Fruit fly (Drosophila melanogaster) whole organism, wandering third instar larva: Measurements from ENCODE around the gene CG6766.
A peak's percentile ranks its signal among the peaks of the same experiment; 100 is the strongest.

ENCODE experiments used
- Abd-B ChIP-seq: fragments of >200 bp; optimal IDR thresholded peaks from 2 replicates; lab custom pipeline; 2017; ENCODE audit warnings: missing biosample characterization, missing genetic modification characterization
- CG32264 ChIP-seq: fragments of 200-800 bp; sonication (Bioruptor generic); optimal IDR thresholded peaks from 2 replicates; lab custom pipeline; 2016; ENCODE audit warnings: missing biosample characterization, missing genetic modification characterization
- CG9705 ChIP-seq: fragments of 200-800 bp; sonication (Bioruptor generic); optimal IDR thresholded peaks from 2 replicates; lab custom pipeline; 2018; ENCODE audit warnings: missing biosample characterization, mild to moderate bottlenecking, missing genetic modification characterization
- CrebA ChIP-seq: fragments of 200-800 bp; sonication (Bioruptor generic); optimal IDR thresholded peaks from 2 replicates; lab custom pipeline; 2016; ENCODE audit warnings: missing biosample characterization, mild to moderate bottlenecking, missing genetic modification characterization, borderline replicate concordance
- Dfd ChIP-seq: fragments of >200 bp; optimal IDR thresholded peaks from 2 replicates; lab custom pipeline; 2017; ENCODE audit warnings: missing biosample characterization, missing genetic modification characterization
- Dif ChIP-seq: fragments of 200-275, 200-300 bp; sonication (Bioruptor generic); optimal IDR thresholded peaks from 2 replicates; lab custom pipeline; 2018; ENCODE audit warnings: missing biosample characterization, missing genetic modification characterization; ENCODE audit not compliant: partially characterized antibody
- GATAd ChIP-seq: sonication (Bioruptor generic); optimal IDR thresholded peaks from 2 replicates; lab custom pipeline; 2016; ENCODE audit warnings: missing biosample characterization, missing genetic modification characterization
- HLH106 ChIP-seq: fragments of 200-800 bp; optimal IDR thresholded peaks from 3 replicates; lab custom pipeline; 2019; ENCODE audit warnings: missing biosample characterization, mild to moderate bottlenecking, missing genetic modification characterization, moderate library complexity
- Hnf4 ChIP-seq: fragments of 200-800 bp; sonication (Bioruptor generic); optimal IDR thresholded peaks from 2 replicates; lab custom pipeline; 2016; ENCODE audit warnings: missing biosample characterization, mild to moderate bottlenecking, missing genetic modification characterization
- Hr78 ChIP-seq: fragments of >200 bp; optimal IDR thresholded peaks from 2 replicates; lab custom pipeline; 2017; ENCODE audit warnings: missing biosample characterization, missing genetic modification characterization
- Hr83 ChIP-seq: fragments of 200-300 bp; sonication (Bioruptor generic); optimal IDR thresholded peaks from 2 replicates; lab custom pipeline; 2016; ENCODE audit warnings: missing biosample characterization, mild to moderate bottlenecking, missing genetic modification characterization, moderate library complexity; ENCODE audit not compliant: poor library complexity, severe bottlenecking
- Jra ChIP-seq: sonication (Bioruptor generic); optimal IDR thresholded peaks from 2 replicates; lab custom pipeline; 2016; ENCODE audit warnings: missing biosample characterization, missing genetic modification characterization
- Mio ChIP-seq: sonication (Bioruptor generic); optimal IDR thresholded peaks from 2 replicates; lab custom pipeline; 2016; ENCODE audit warnings: missing biosample characterization, missing genetic modification characterization
- Myc ChIP-seq: fragments of >200 bp; optimal IDR thresholded peaks from 2 replicates; lab custom pipeline; 2017
- N ChIP-seq: fragments of >200 bp; optimal IDR thresholded peaks from 2 replicates; lab custom pipeline; 2018; ENCODE audit warnings: missing biosample characterization, missing external identifiers, missing genetic modification characterization
- OdsH ChIP-seq: fragments of 200-800 bp; sonication (Bioruptor generic); optimal IDR thresholded peaks from 2 replicates; lab custom pipeline; 2016; ENCODE audit warnings: missing biosample characterization, mild to moderate bottlenecking, missing genetic modification characterization
- Rel ChIP-seq, 2 experiments: fragments of 200-800 bp; sonication (Bioruptor generic) in 1 of 2; optimal IDR thresholded peaks; 2 replicates in 1 of 2; 3 replicates in 1 of 2; lab custom pipeline; 2016 to 2019; ENCODE audit warnings: mild to moderate bottlenecking in 2 of 2, missing biosample characterization in 2 of 2, missing genetic modification characterization in 2 of 2, moderate library complexity in 1 of 2
- Sp1 ChIP-seq: fragments of 200-800 bp; sonication (Bioruptor generic); optimal IDR thresholded peaks from 3 replicates; lab custom pipeline; 2019; ENCODE audit warnings: missing biosample characterization, mild to moderate bottlenecking, missing genetic modification characterization, moderate library complexity
- Vsx2 ChIP-seq: fragments of 200-300, 225-300 bp; sonication (Bioruptor generic); optimal IDR thresholded peaks from 2 replicates; lab custom pipeline; 2018; ENCODE audit warnings: missing biosample characterization, missing genetic modification characterization; ENCODE audit not compliant: partially characterized antibody
- br ChIP-seq: fragments of 200-800 bp; sonication (Bioruptor generic); optimal IDR thresholded peaks from 2 replicates; lab custom pipeline; 2016; ENCODE audit warnings: missing biosample characterization, missing genetic modification characterization
- brk ChIP-seq: fragments of 200-800 bp; sonication (Bioruptor generic); optimal IDR thresholded peaks from 2 replicates; lab custom pipeline; 2016; ENCODE audit warnings: missing biosample characterization, mild to moderate bottlenecking, missing genetic modification characterization
- dl ChIP-seq, 2 experiments: fragments of 175-275, 200-275 bp in 1 of 2; fragments of 200-275 bp in 1 of 2; sonication (Bioruptor generic); optimal IDR thresholded peaks; lab custom pipeline; 2018; ENCODE audit warnings: mild to moderate bottlenecking in 2 of 2, missing biosample characterization in 2 of 2, missing genetic modification characterization in 2 of 2, moderate library complexity in 2 of 2; ENCODE audit not compliant: partially characterized antibody in 2 of 2, insufficient read depth in 1 of 2
- dmrt93B ChIP-seq: fragments of 200-800 bp; sonication (Bioruptor generic); optimal IDR thresholded peaks from 2 replicates; lab custom pipeline; 2018; ENCODE audit warnings: missing biosample characterization, mild to moderate bottlenecking, missing genetic modification characterization
- dsf ChIP-seq: sonication (Bioruptor generic); optimal IDR thresholded peaks from 2 replicates; lab custom pipeline; 2016; ENCODE audit warnings: missing biosample characterization, missing genetic modification characterization, borderline replicate concordance
- ey ChIP-seq: fragments of 200-800 bp; sonication (Bioruptor generic); optimal IDR thresholded peaks from 2 replicates; lab custom pipeline; 2016; ENCODE audit warnings: missing biosample characterization, missing genetic modification characterization
- foxo ChIP-seq, 2 experiments: fragments of 200-800 bp; sonication (Bioruptor generic); optimal IDR thresholded peaks; 2 replicates in 1 of 2; 3 replicates in 1 of 2; lab custom pipeline; 2016 to 2017; ENCODE audit warnings: missing biosample characterization in 2 of 2, missing genetic modification characterization in 2 of 2
- fru ChIP-seq: fragments of 200-800 bp; sonication (Bioruptor generic); optimal IDR thresholded peaks from 3 replicates; lab custom pipeline; 2016; ENCODE audit warnings: missing biosample characterization, mild to moderate bottlenecking, missing genetic modification characterization
- h ChIP-seq: fragments of 200-800 bp; sonication (Bioruptor generic); optimal IDR thresholded peaks from 3 replicates; lab custom pipeline; 2016; ENCODE audit warnings: missing biosample characterization, mild to moderate bottlenecking, missing genetic modification characterization
- jim ChIP-seq: fragments of 175-275, 200-325 bp; sonication (Bioruptor generic); optimal IDR thresholded peaks from 2 replicates; lab custom pipeline; 2016; ENCODE audit warnings: missing biosample characterization, mild to moderate bottlenecking, missing genetic modification characterization
- lola ChIP-seq: fragments of >200 bp; optimal IDR thresholded peaks from 2 replicates; lab custom pipeline; 2017; ENCODE audit warnings: missing biosample characterization, missing genetic modification characterization
- pan ChIP-seq: fragments of >200 bp; optimal IDR thresholded peaks from 2 replicates; lab custom pipeline; 2017
- psq ChIP-seq: fragments of 200-800 bp; sonication (Bioruptor generic); optimal IDR thresholded peaks from 3 replicates; lab custom pipeline; 2017; ENCODE audit warnings: missing biosample characterization, mild to moderate bottlenecking, missing genetic modification characterization, moderate library complexity
- rgr ChIP-seq: fragments of 200-800 bp; sonication (Bioruptor generic); optimal IDR thresholded peaks from 3 replicates; lab custom pipeline; 2016; ENCODE audit warnings: missing biosample characterization, mild to moderate bottlenecking, missing genetic modification characterization
- sage ChIP-seq: fragments of 200-800 bp; sonication (Bioruptor generic); optimal IDR thresholded peaks from 2 replicates; lab custom pipeline; 2016; ENCODE audit warnings: missing biosample characterization, mild to moderate bottlenecking, missing genetic modification characterization
- sv ChIP-seq: fragments of 200-800 bp; sonication (Bioruptor generic); optimal IDR thresholded peaks from 3 replicates; lab custom pipeline; 2016; ENCODE audit warnings: missing biosample characterization, missing genetic modification characterization
- tai ChIP-seq: sonication (Bioruptor generic); optimal IDR thresholded peaks from 2 replicates; lab custom pipeline; 2016; ENCODE audit warnings: missing biosample characterization, missing genetic modification characterization
- usp ChIP-seq: fragments of >200 bp; optimal IDR thresholded peaks from 2 replicates; lab custom pipeline; 2017; ENCODE audit warnings: missing biosample characterization, missing genetic modification characterization
- woc ChIP-seq: sonication (Bioruptor generic); optimal IDR thresholded peaks from 2 replicates; lab custom pipeline; 2016; ENCODE audit warnings: missing biosample characterization, mild to moderate bottlenecking, missing genetic modification characterization

Gene CG6766

DNA sequence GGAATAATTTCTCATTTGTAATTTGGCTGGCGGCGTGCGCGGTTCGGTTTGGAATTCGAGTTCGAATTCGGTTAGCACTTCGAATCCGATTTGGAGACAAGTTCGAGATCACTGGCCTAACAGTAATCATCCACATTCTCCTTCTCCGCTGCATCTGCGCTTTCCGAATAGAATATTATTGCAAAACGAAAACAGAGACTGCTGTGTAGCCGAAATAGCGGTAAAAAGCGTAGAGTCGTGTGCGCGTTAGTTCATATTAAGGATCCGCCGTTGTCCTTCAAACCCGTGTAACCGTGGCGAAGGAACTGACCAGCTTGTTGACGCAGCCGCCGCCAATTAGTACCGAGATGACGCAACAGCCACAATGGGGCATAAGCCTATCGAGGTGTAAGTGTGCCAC, 13.1 kb downstream of the CG6766 start, which contains the start of gene dmGlut:
dmGlut (plus strand) TSS at position 4 of the 400 bp plus-strand sequence.
- TF ChIP-seq dl (GFP tag; optimal IDR thresholded peaks at IDR 0.05; lab: Kevin White, UChicago; ENCODE audit: insufficient read depth in 1 of 2, partially characterized antibody in 2 of 2) (no peak), Rel (GFP tag; optimal IDR thresholded peaks at IDR 0.05; lab: Kevin White, UChicago) (no peak), Rel (tag; optimal IDR thresholded peaks at IDR 0.05; lab: Kevin White, UChicago) (no peak), OdsH (GFP tag; lab: Kevin White, UChicago) (no peak), jim (GFP tag; lab: Kevin White, UChicago) (no peak), Myc (lab: Kevin White, UChicago) (no peak)

DNA sequence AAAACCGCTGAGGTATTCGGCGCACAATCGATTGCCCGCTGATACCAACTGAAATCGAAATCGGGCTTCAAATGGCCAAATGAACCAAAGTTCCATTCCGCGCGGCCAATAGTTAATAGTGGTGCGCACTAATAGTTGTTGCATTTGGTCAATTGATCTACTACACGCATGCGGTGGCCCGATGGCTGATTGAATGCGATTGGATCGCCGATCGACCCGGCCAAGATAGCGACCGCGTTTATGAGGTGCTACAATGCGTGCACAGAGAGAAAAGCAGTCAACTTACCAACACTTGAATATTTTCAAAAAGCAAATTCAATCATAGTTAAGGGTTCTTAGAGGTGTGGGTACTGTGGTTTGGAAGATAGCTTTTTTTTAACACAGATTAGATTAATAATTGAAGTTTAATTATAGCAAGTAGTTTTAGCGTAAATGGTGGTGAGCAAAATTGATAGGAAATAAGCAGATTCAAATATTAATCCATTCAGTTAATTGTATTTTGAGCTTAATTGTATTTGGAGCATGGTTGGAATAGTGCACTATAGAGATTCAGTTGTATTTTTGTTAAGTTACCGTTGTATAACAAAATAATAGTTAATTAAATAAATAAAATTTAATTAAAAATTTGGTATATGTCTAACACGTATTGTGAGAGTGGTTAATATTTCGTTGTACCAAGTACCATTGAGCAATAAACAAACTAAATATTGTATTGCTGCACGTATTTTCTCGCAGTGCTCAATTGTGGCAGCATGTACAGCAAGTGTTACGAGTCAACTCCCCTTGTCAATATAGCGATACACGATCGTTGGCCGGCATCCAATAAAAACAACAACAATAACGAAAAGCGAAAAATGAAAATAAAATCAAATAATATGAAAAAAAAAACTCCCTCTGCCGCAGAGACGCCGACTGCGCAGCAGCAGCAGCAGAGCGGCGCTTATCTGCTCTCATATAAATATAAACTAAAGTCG, 13.7 kb downstream of the CG6766 start:
- peak; percentile 35 for TF ChIP-seq CG9705 (GFP tag; lab: Kevin White, UChicago)
- TF ChIP-seq Jra (GFP tag; lab: Kevin White, UChicago), result no peak
- TF ChIP-seq Myc (lab: Kevin White, UChicago), result no peak
- peak; percentile 2 for TF ChIP-seq CG32264
- TF ChIP-seq dmrt93B (GFP tag; lab: Kevin White, UChicago), result peak; percentile 72
- TF ChIP-seq Sp1 (GFP tag; lab: Kevin White, UChicago), result peak; percentile 78
- TF ChIP-seq h (GFP tag; lab: Kevin White, UChicago), result peak; percentile 36
- TF ChIP-seq pan (lab: Kevin White, UChicago), result no peak
- TF ChIP-seq Hr83 (GFP tag; lab: Kevin White, UChicago), result no peak
- TF ChIP-seq Rel (GFP tag; optimal IDR thresholded peaks at IDR 0.05; lab: Kevin White, UChicago), result no peak
- TF ChIP-seq Rel (tag; optimal IDR thresholded peaks at IDR 0.05; lab: Kevin White, UChicago), result peak; percentile 29
- no peak for TF ChIP-seq Abd-B (GFP tag; lab: Kevin White, UChicago)
- peak; percentile 3 for TF ChIP-seq sv
- no peak for TF ChIP-seq dl (GFP tag; optimal IDR thresholded peaks at IDR 0.05; lab: Kevin White, UChicago; ENCODE audit: insufficient read depth in 1 of 2, partially characterized antibody in 2 of 2)
- peak; percentile 59 for TF ChIP-seq OdsH (GFP tag; lab: Kevin White, UChicago)
- TF ChIP-seq Vsx2 (GFP tag; lab: Kevin White, UChicago), result peak; percentile 31
- TF ChIP-seq GATAd, result no peak
- peak; percentile 41 for TF ChIP-seq brk
- peak; percentile 2 for TF ChIP-seq woc (GFP tag; lab: Kevin White, UChicago)
- TF ChIP-seq br, result peak; percentile 61
- peak; percentile 70 for TF ChIP-seq rgr (GFP tag; lab: Kevin White, UChicago)
- no peak for TF ChIP-seq Dfd (GFP tag; lab: Kevin White, UChicago)
- TF ChIP-seq Hnf4, result peak; percentile 62
- TF ChIP-seq CrebA (GFP tag; lab: Kevin White, UChicago), result no peak
- TF ChIP-seq dsf, result no peak
- TF ChIP-seq sage (GFP tag; lab: Kevin White, UChicago), result peak; percentile 3
- TF ChIP-seq N (GFP tag; lab: Kevin White, UChicago), result no peak
- TF ChIP-seq ey (GFP tag; lab: Kevin White, UChicago), result peak; percentile 68
- peak; percentile 68 for TF ChIP-seq psq (GFP tag; lab: Kevin White, UChicago)
- TF ChIP-seq jim (GFP tag; lab: Kevin White, UChicago), result no peak
- no peak for TF ChIP-seq Dif (GFP tag; lab: Kevin White, UChicago)
- peak; percentile 76 for TF ChIP-seq HLH106
- no peak for TF ChIP-seq usp (GFP tag; lab: Kevin White, UChicago)
- TF ChIP-seq Hr78 (GFP tag; lab: Kevin White, UChicago), result no peak
- no peak for TF ChIP-seq lola (GFP tag; lab: Kevin White, UChicago)
- TF ChIP-seq fru, result peak; percentile 56
- TF ChIP-seq Mio (GFP tag; lab: Kevin White, UChicago), result no peak
- TF ChIP-seq foxo (GFP tag; optimal IDR thresholded peaks at IDR 0.05; lab: Kevin White, UChicago), result peak in 1 of 2 experiments; percentile 77
- TF ChIP-seq tai (GFP tag; lab: Kevin White, UChicago), result no peak
